Worm (Caenorhabditis elegans) whole organism, L1 larva: Measurements from ENCODE around the gene B0462.5.

Experiments
- C16A3.4 ChIP-seq: fragments of 150-350 bp; optimal IDR thresholded peaks from 2 replicates; lab custom pipeline; 2014; ENCODE audit warnings: missing biosample characterization, missing genetic modification characterization
- F16B12.6 ChIP-seq: fragments of 150-350 bp; optimal IDR thresholded peaks from 2 replicates; lab custom pipeline; 2014; ENCODE audit warnings: missing biosample characterization, missing genetic modification characterization
- alr-1 ChIP-seq: fragments of 200-800 bp; sonication (Bioruptor generic); optimal IDR thresholded peaks from 2 replicates; lab custom pipeline; 2018; ENCODE audit warnings: borderline replicate concordance, mild to moderate bottlenecking, missing genetic modification characterization, missing compliant biosample characterization
- ama-1 ChIP-seq: fragments of 150-350 bp; optimal IDR thresholded peaks from 2 replicates; lab custom pipeline; 2014
- blmp-1 ChIP-seq: fragments of 150-350 bp; optimal IDR thresholded peaks from 2 replicates; lab custom pipeline; 2014; ENCODE audit warnings: missing biosample characterization, missing genetic modification characterization
- ceh-8 ChIP-seq: fragments of 200-800 bp; sonication (Bioruptor generic); optimal IDR thresholded peaks from 2 replicates; lab custom pipeline; 2018; ENCODE audit warnings: mild to moderate bottlenecking, missing genetic modification characterization, moderate library complexity, missing compliant biosample characterization
- ceh-88 ChIP-seq: fragments of 200-800 bp; sonication (Bioruptor generic); IDR thresholded peaks from 2 replicates; pipeline ENCODE4 v1.3.6; 2022; ENCODE audit warnings: missing genetic modification characterization, missing compliant biosample characterization
- ceh-90 ChIP-seq: sonication (generic microtip); optimal IDR thresholded peaks from 2 replicates; lab custom pipeline; 2016; ENCODE audit warnings: missing genetic modification characterization, missing compliant biosample characterization
- dsc-1 ChIP-seq: sonication (generic microtip); optimal IDR thresholded peaks from 2 replicates; lab custom pipeline; 2016; ENCODE audit warnings: mild to moderate bottlenecking, missing genetic modification characterization, missing compliant biosample characterization
- efl-3 ChIP-seq: fragments of 200-800 bp; sonication (Bioruptor generic); optimal IDR thresholded peaks from 2 replicates; lab custom pipeline; 2018; ENCODE audit warnings: mild to moderate bottlenecking, missing genetic modification characterization, missing compliant biosample characterization
- egl-13 ChIP-seq: sonication (generic microtip); optimal IDR thresholded peaks from 2 replicates; lab custom pipeline; 2016; ENCODE audit warnings: missing genotype, missing genetic modification reagents, missing genetic modification characterization, missing compliant biosample characterization
- egl-27 ChIP-seq, 2 experiments: fragments of 150-350 bp in 1 of 2; sonication (generic microtip); optimal IDR thresholded peaks; 3 replicates each; lab custom pipeline; 2017 to 2018; ENCODE audit warnings: missing biosample characterization in 2 of 2, missing genetic modification characterization in 2 of 2, missing genetic modification reagents in 2 of 2
- elt-2 ChIP-seq: sonication (generic microtip); optimal IDR thresholded peaks from 2 replicates; lab custom pipeline; 2016; ENCODE audit warnings: missing genetic modification characterization, mild to moderate bottlenecking, inconsistent platforms, missing compliant biosample characterization, missing genetic modification reagents
- elt-3 ChIP-seq, 6 experiments: fragments of 150-350 bp in 1 of 6; sonication (generic microtip); optimal IDR thresholded peaks; 2 replicates each; lab custom pipeline; 2017 to 2018; ENCODE audit warnings: missing biosample characterization in 6 of 6, missing genetic modification characterization in 6 of 6, inconsistent platforms in 1 of 6
- fos-1 ChIP-seq: fragments of 150-350 bp; optimal IDR thresholded peaks from 2 replicates; lab custom pipeline; 2014; ENCODE audit warnings: missing biosample characterization, missing genetic modification characterization
- grh-1 ChIP-seq: fragments of 200-800 bp; sonication (Bioruptor generic); IDR thresholded peaks from 2 replicates; pipeline ENCODE4 v1.3.6; 2022; ENCODE audit warnings: missing genetic modification reagents, missing genetic modification characterization, missing compliant biosample characterization
- hlh-4 ChIP-seq: sonication (generic microtip); optimal IDR thresholded peaks from 2 replicates; lab custom pipeline; 2016; ENCODE audit warnings: mild to moderate bottlenecking, missing genetic modification characterization, missing compliant biosample characterization
- irx-1 ChIP-seq: sonication (generic microtip); optimal IDR thresholded peaks from 2 replicates; lab custom pipeline; 2016; ENCODE audit warnings: missing genetic modification characterization, missing compliant biosample characterization
- jun-1 ChIP-seq: fragments of 150-350 bp; optimal IDR thresholded peaks from 2 replicates; lab custom pipeline; 2014; ENCODE audit warnings: missing biosample characterization, missing genetic modification reagents, missing genetic modification characterization
- lin-14 ChIP-seq: fragments of 200-800 bp; sonication (Bioruptor generic); optimal IDR thresholded peaks from 2 replicates; lab custom pipeline; 2018; ENCODE audit warnings: mild to moderate bottlenecking, missing genetic modification characterization, moderate library complexity, missing compliant biosample characterization
- lin-35 ChIP-seq, 2 experiments: fragments of 150-350 bp; optimal IDR thresholded peaks; 2 replicates each; lab custom pipeline; 2014; ENCODE audit warnings: missing biosample characterization in 2 of 2, missing genetic modification characterization in 2 of 2, missing genetic modification reagents in 2 of 2
- lir-3 ChIP-seq: sonication (generic microtip); optimal IDR thresholded peaks from 2 replicates; lab custom pipeline; 2016; ENCODE audit warnings: mild to moderate bottlenecking, missing genetic modification characterization, moderate library complexity, missing compliant biosample characterization; ENCODE audit not compliant: poor library complexity
- mab-9 ChIP-seq: fragments of 200-800 bp; sonication (Bioruptor generic); IDR thresholded peaks from 2 replicates; pipeline ENCODE4 v1.3.6; 2022; ENCODE audit warnings: missing genetic modification reagents, missing genetic modification characterization, missing compliant biosample characterization
- mdl-1 ChIP-seq, 2 experiments: fragments of 150-350 bp; optimal IDR thresholded peaks; 2 replicates each; lab custom pipeline; 2014 to 2017; ENCODE audit warnings: missing biosample characterization in 2 of 2, missing genetic modification characterization in 2 of 2, inconsistent platforms in 1 of 2
- mep-1 ChIP-seq: fragments of 150-350 bp; optimal IDR thresholded peaks from 2 replicates; lab custom pipeline; 2014; ENCODE audit warnings: missing biosample characterization, missing genetic modification characterization
- nhr-12 ChIP-seq: sonication (generic microtip); optimal IDR thresholded peaks from 2 replicates; lab custom pipeline; 2017; ENCODE audit warnings: missing biosample characterization, missing genetic modification characterization
- nhr-19 ChIP-seq: fragments of 200-800 bp; sonication (Bioruptor generic); conservative IDR thresholded peaks from 2 replicates; pipeline ENCODE4 v1.3.6; 2022; ENCODE audit warnings: missing genetic modification characterization, missing compliant biosample characterization
- nhr-20 ChIP-seq: sonication (generic microtip); optimal IDR thresholded peaks from 2 replicates; lab custom pipeline; 2016; ENCODE audit warnings: mild to moderate bottlenecking, missing genetic modification characterization, missing compliant biosample characterization
- nhr-28 ChIP-seq: fragments of 150-350 bp; optimal IDR thresholded peaks from 2 replicates; lab custom pipeline; 2014; ENCODE audit warnings: missing biosample characterization, missing genetic modification characterization
- nhr-47 ChIP-seq: sonication (generic microtip); optimal IDR thresholded peaks from 2 replicates; lab custom pipeline; 2016; ENCODE audit warnings: mild to moderate bottlenecking, missing genetic modification characterization, moderate library complexity, missing compliant biosample characterization
- nhr-76 ChIP-seq: sonication (generic microtip); optimal IDR thresholded peaks from 2 replicates; lab custom pipeline; 2017; ENCODE audit warnings: missing biosample characterization, missing genetic modification characterization
- nhr-84 ChIP-seq: sonication (generic microtip); optimal IDR thresholded peaks from 2 replicates; lab custom pipeline; 2017; ENCODE audit warnings: missing biosample characterization, missing genetic modification characterization
- nhr-85 ChIP-seq: sonication (generic microtip); peaks from one replicate; lab custom pipeline; 2016; ENCODE audit warnings: missing genetic modification characterization, inconsistent platforms, missing compliant biosample characterization
- pag-3 ChIP-seq: sonication (generic microtip); optimal IDR thresholded peaks from 2 replicates; lab custom pipeline; 2017; ENCODE audit warnings: missing genetic modification characterization, mild to moderate bottlenecking, missing compliant biosample characterization, antibody characterized with exemption, borderline replicate concordance; ENCODE audit not compliant: insufficient read depth
- pqm-1 ChIP-seq: sonication (generic microtip); optimal IDR thresholded peaks from 3 replicates; lab custom pipeline; 2017; ENCODE audit warnings: missing biosample characterization, missing genetic modification characterization
- skn-1 ChIP-seq: fragments of 150-350 bp; optimal IDR thresholded peaks from 2 replicates; lab custom pipeline; 2014; ENCODE audit warnings: missing biosample characterization, missing genetic modification characterization
- sptf-1 ChIP-seq: fragments of 150-350 bp; optimal IDR thresholded peaks from 2 replicates; lab custom pipeline; 2014; ENCODE audit warnings: missing biosample characterization, missing genetic modification characterization
- tbx-2 ChIP-seq: sonication (generic microtip); optimal IDR thresholded peaks from 2 replicates; lab custom pipeline; 2016; ENCODE audit warnings: missing genetic modification characterization, missing compliant biosample characterization
- tlp-1 ChIP-seq: fragments of 150-350 bp; optimal IDR thresholded peaks from 2 replicates; lab custom pipeline; 2014; ENCODE audit warnings: missing biosample characterization, missing genetic modification characterization
- unc-130 ChIP-seq: fragments of 150-350 bp; optimal IDR thresholded peaks from 2 replicates; lab custom pipeline; 2017; ENCODE audit warnings: missing biosample characterization, missing genetic modification characterization, inconsistent platforms
- unc-30 ChIP-seq: sonication (generic microtip); optimal IDR thresholded peaks from 2 replicates; lab custom pipeline; 2017; ENCODE audit warnings: missing biosample characterization, missing genetic modification characterization
- unc-62 ChIP-seq: fragments of 150-350 bp; optimal IDR thresholded peaks from 2 replicates; lab custom pipeline; 2014; ENCODE audit warnings: missing biosample characterization, missing genetic modification reagents, missing genetic modification characterization
- unc-86 ChIP-seq: sonication (generic microtip); optimal IDR thresholded peaks from 2 replicates; lab custom pipeline; 2016; ENCODE audit warnings: missing genetic modification characterization, missing compliant biosample characterization
- xbp-1 ChIP-seq: sonication (generic microtip); optimal IDR thresholded peaks from 2 replicates; lab custom pipeline; 2016; ENCODE audit warnings: missing genetic modification characterization, missing compliant biosample characterization
- zip-4 ChIP-seq: fragments of 200-800 bp; sonication (Bioruptor generic); optimal IDR thresholded peaks from 2 replicates; lab custom pipeline; 2018; ENCODE audit warnings: mild to moderate bottlenecking, missing genetic modification characterization, moderate library complexity, missing compliant biosample characterization

B0462.5 gene

ce11 chrV:18323231-18323630, at the start of gene B0462.5:
B0462.5 (minus strand) TSS chrV:18323331.
- TF ChIP-seq hlh-4 = no peak
- no peak for TF ChIP-seq nhr-19

ce11 chrV:18371579-18371978, 48.4 kb upstream of the B0462.5 start, which contains the start of gene C08E8.4:
C08E8.4 (plus strand) TSS chrV:18371846.
- TF ChIP-seq dsc-1 (tag; lab: Kevin White, UChicago) (no peak), mep-1 (tag; lab: Kevin White, UChicago) (no peak), nhr-12 (no peak), mab-9 (GFP tag; lab: Robert Waterston, UW) (no peak), ceh-8 (GFP tag; lab: Kevin White, UChicago) (no peak), xbp-1 (tag; lab: Kevin White, UChicago) (no peak), nhr-47 (tag; lab: Kevin White, UChicago) (no peak), unc-62 (GFP tag; lab: Kevin White, UChicago) (no peak), ceh-90 (tag; lab: Kevin White, UChicago) (no peak), unc-30 (tag; lab: Kevin White, UChicago) (no peak), nhr-85 (tag; lab: Kevin White, UChicago) (no peak), nhr-76 (no peak), elt-2 (peak; percentile 82), tlp-1 (tag; lab: Kevin White, UChicago) (no peak), jun-1 (tag; lab: Kevin White, UChicago) (no peak), lin-35 (GFP tag; optimal IDR thresholded peaks at IDR 0.05; lab: Kevin White, UChicago) (peak in 1 of 2 experiments; percentile 30), grh-1 (GFP tag; lab: Robert Waterston, UW) (no peak), nhr-19 (no peak), elt-3 (tag; optimal IDR thresholded peaks at IDR 0.05; lab: Kevin White, UChicago) (peak in 2 of 6 experiments; percentile 23 to 25)

- TF ChIP-seq nhr-20 (tag; lab: Kevin White, UChicago) (no peak), lir-3 (tag; lab: Kevin White, UChicago) (no peak), mdl-1 (tag; optimal IDR thresholded peaks at IDR 0.05; lab: Kevin White, UChicago) (no peak), C16A3.4 (tag; lab: Kevin White, UChicago) (no peak), fos-1 (tag; lab: Kevin White, UChicago) (no peak), blmp-1 (tag; lab: Kevin White, UChicago) (no peak), efl-3 (GFP tag; lab: Kevin White, UChicago) (no peak), nhr-85 (tag; lab: Kevin White, UChicago) (no peak), irx-1 (tag; lab: Kevin White, UChicago) (no peak), ama-1 (lab: Kevin White, UChicago) (no peak), alr-1 (tag; lab: Kevin White, UChicago) (no peak), dsc-1 (tag; lab: Kevin White, UChicago) (no peak), skn-1 (no peak), ceh-88 (GFP tag; lab: Robert Waterston, UW) (no peak), unc-30 (tag; lab: Kevin White, UChicago) (no peak), lin-14 (GFP tag; lab: Kevin White, UChicago) (no peak), pqm-1 (tag; lab: Kevin White, UChicago) (no peak), F16B12.6 (no peak), sptf-1 (tag; lab: Kevin White, UChicago) (no peak)
Measured at ce11 chrV:18371028-18371427, 47.9 kb upstream of the B0462.5 start.

- TF ChIP-seq egl-13 (tag; lab: Kevin White, UChicago) (no peak), zip-4 (no peak), unc-86 (tag; lab: Kevin White, UChicago) (no peak), lin-14 (GFP tag; lab: Kevin White, UChicago) (no peak), efl-3 (GFP tag; lab: Kevin White, UChicago) (no peak), egl-27 (tag; optimal IDR thresholded peaks at IDR 0.05; lab: Kevin White, UChicago) (no peak), unc-130 (tag; lab: Kevin White, UChicago) (no peak), nhr-28 (no peak), nhr-84 (tag; lab: Kevin White, UChicago) (no peak), tbx-2 (tag; lab: Kevin White, UChicago) (no peak), sptf-1 (tag; lab: Kevin White, UChicago) (no peak), pag-3 (no peak), hlh-4 (no peak), skn-1 (no peak)
Measured at ce11 chrV:18368322-18368721, 45.2 kb upstream of the B0462.5 start, which contains the start of gene C08E8.6. C08E8.6 (minus strand) TSS chrV:18368422.
